Fruit fly (Drosophila melanogaster): ENCODE measurements around the gene Pka-C2.

Pka-C2 gene

dm6 chr3R:30699165-30699564 lies 2.2 kb upstream of the Pka-C2 start:
- no peak for TF ChIP-seq CG8319 (GFP tag; optimal IDR thresholded peaks at IDR 0.05)
- TF ChIP-seq CG7368 (GFP tag; optimal IDR thresholded peaks at IDR 0.05): no peak
- TF ChIP-seq net (GFP tag; optimal IDR thresholded peaks at IDR 0.05): no peak
- TF ChIP-seq CG11294 (GFP tag; IDR thresholded peaks at IDR 0.05): no peak
- no peak for TF ChIP-seq fkh (GFP tag; optimal IDR thresholded peaks at IDR 0.05)
- peak; percentile 60 for TF ChIP-seq svp (GFP tag)
- TF ChIP-seq CG4318 (GFP tag; optimal IDR thresholded peaks at IDR 0.05): no peak

- TF ChIP-seq Lpt (GFP tag; optimal IDR thresholded peaks at IDR 0.05) (no peak), CG8319 (GFP tag; optimal IDR thresholded peaks at IDR 0.05) (no peak), fd85E (GFP tag; optimal IDR thresholded peaks at IDR 0.05) (no peak), CG6163 (GFP tag; IDR thresholded peaks at IDR 0.05) (no peak), OdsH (GFP tag; optimal IDR thresholded peaks at IDR 0.05) (no peak), CG10669 (GFP tag; optimal IDR thresholded peaks at IDR 0.05) (no peak)
These were observed 1.5 kb downstream of the Pka-C2 start, which contains the start of gene CG12069 for dm6 chr3R:30695398-30695797. Gene CG12069, minus strand, starts transcription at chr3R:30695498.

DNA sequence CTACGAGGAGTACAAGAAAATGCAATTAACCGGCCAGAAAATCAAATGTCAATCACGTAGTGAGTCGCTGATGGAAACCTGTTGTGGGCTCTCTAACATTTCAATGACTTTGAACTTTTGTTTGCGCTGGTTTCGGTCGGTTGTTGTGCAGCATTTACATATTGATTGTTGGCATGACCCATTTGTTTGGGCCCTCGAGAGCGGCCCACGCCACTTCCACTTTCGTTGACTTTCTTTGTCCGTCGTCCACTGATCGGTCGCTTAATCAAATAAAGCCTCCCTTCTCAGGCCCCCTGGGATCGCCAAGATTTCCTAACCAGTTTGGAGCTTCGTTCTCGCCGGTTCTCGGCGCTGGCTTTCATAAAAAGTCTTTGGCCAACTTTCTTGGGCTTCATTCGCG lies 6.7 kb downstream of the Pka-C2 start, which contains the start of gene Spn100A:
Gene Spn100A, plus strand, starts transcription at position 392 of the 400 bp plus-strand sequence.
- no peak for TF ChIP-seq CG9139 (GFP tag; optimal IDR thresholded peaks at IDR 0.05)
- no peak for TF ChIP-seq CG3032 (tag; optimal IDR thresholded peaks at IDR 0.05)
- TF ChIP-seq Sox15 (GFP tag; optimal IDR thresholded peaks at IDR 0.05): no peak
- TF ChIP-seq CG8319 (GFP tag; optimal IDR thresholded peaks at IDR 0.05): no peak
- TF ChIP-seq CG11762 (GFP tag; optimal IDR thresholded peaks at IDR 0.05; ENCODE audit: insufficient read depth): no peak
- TF ChIP-seq salr (GFP tag; optimal IDR thresholded peaks at IDR 0.05): no peak
- peak; percentile 48 for TF ChIP-seq Sox14 (GFP tag; optimal IDR thresholded peaks at IDR 0.05)
- no peak for TF ChIP-seq CG8119 (GFP tag; IDR thresholded peaks at IDR 0.05)
- no peak for TF ChIP-seq CG11294 (GFP tag; IDR thresholded peaks at IDR 0.05)
- TF ChIP-seq fkh (GFP tag; optimal IDR thresholded peaks at IDR 0.05): peak; percentile 34
- peak; percentile 99 for TF ChIP-seq Blimp-1 (GFP tag; optimal IDR thresholded peaks at IDR 0.05)
- TF ChIP-seq svp (GFP tag): peak; percentile 10
- no peak for TF ChIP-seq cyc (GFP tag; optimal IDR thresholded peaks at IDR 0.05)
- TF ChIP-seq Smox (GFP tag; optimal IDR thresholded peaks at IDR 0.05): no peak
- peak; percentile 28 for TF ChIP-seq Eip75B (GFP tag; optimal IDR thresholded peaks at IDR 0.05)
- peak; percentile 19 for TF ChIP-seq CG6854 (GFP tag; optimal IDR thresholded peaks at IDR 0.05)
- TF ChIP-seq dac (GFP tag; optimal IDR thresholded peaks at IDR 0.05): no peak
- TF ChIP-seq Sox102F (GFP tag; optimal IDR thresholded peaks at IDR 0.05): peak; percentile 24

dm6 chr3R:30689653-30690052 lies 7.3 kb downstream of the Pka-C2 start:
- TF ChIP-seq CG8119 (GFP tag; IDR thresholded peaks at IDR 0.05) (peak; percentile 57; the same call in 2 of the 3 replicates), CG9139 (GFP tag; optimal IDR thresholded peaks at IDR 0.05) (no peak), ss (GFP tag; optimal IDR thresholded peaks at IDR 0.05) (no peak), CG11762 (GFP tag; optimal IDR thresholded peaks at IDR 0.05; ENCODE audit: insufficient read depth) (peak; percentile 11), CG6163 (GFP tag; IDR thresholded peaks at IDR 0.05) (peak; percentile 90), CG4318 (GFP tag; optimal IDR thresholded peaks at IDR 0.05) (no peak), Sox15 (GFP tag; optimal IDR thresholded peaks at IDR 0.05) (no peak), Sox14 (GFP tag; optimal IDR thresholded peaks at IDR 0.05) (peak; percentile 50), Smox (GFP tag; optimal IDR thresholded peaks at IDR 0.05) (peak; percentile 64), topi (GFP tag; optimal IDR thresholded peaks at IDR 0.05) (peak; percentile 79), CG6854 (GFP tag; optimal IDR thresholded peaks at IDR 0.05) (peak; percentile 46), dsx (GFP tag; optimal IDR thresholded peaks at IDR 0.05; ENCODE audit: poor library complexity, severe bottlenecking) (no peak), CG3032 (tag; optimal IDR thresholded peaks at IDR 0.05) (no peak), Ets96B (tag; optimal IDR thresholded peaks at IDR 0.05) (no peak), CG6276 (GFP tag; optimal IDR thresholded peaks at IDR 0.05) (peak; percentile 51), CG1621 (tag; optimal IDR thresholded peaks at IDR 0.05) (no peak), Sox102F (GFP tag; optimal IDR thresholded peaks at IDR 0.05) (peak; percentile 60), CG6792 (GFP tag; optimal IDR thresholded peaks at IDR 0.05) (peak; percentile 57), CG8319 (GFP tag; optimal IDR thresholded peaks at IDR 0.05) (peak; percentile 20), CG15336 (GFP tag; IDR thresholded peaks at IDR 0.05) (peak; percentile 69), CG11294 (GFP tag; IDR thresholded peaks at IDR 0.05) (peak; percentile 61; the same call in 1 of the 2 replicates), Hr39 (GFP tag; optimal IDR thresholded peaks at IDR 0.05) (peak; percentile 61), CG3919 (GFP tag; optimal IDR thresholded peaks at IDR 0.05) (peak; percentile 75), lz (GFP tag; optimal IDR thresholded peaks at IDR 0.05) (peak; percentile 74), svp (GFP tag) (peak; percentile 83), Lpt (GFP tag; optimal IDR thresholded peaks at IDR 0.05) (peak; percentile 39), Gug (GFP tag; IDR thresholded peaks at IDR 0.05) (peak; percentile 85), Eip78C (GFP tag) (peak; percentile 80), CG10669 (GFP tag; optimal IDR thresholded peaks at IDR 0.05) (peak; percentile 29), spab (GFP tag; optimal IDR thresholded peaks at IDR 0.05) (no peak), CG8632 (GFP tag; optimal IDR thresholded peaks at IDR 0.05) (peak; percentile 6), CG31627 (GFP tag; optimal IDR thresholded peaks at IDR 0.05) (peak; percentile 68), esn (GFP tag; optimal IDR thresholded peaks at IDR 0.05) (peak; percentile 77)
